Fruit fly (Drosophila melanogaster) whole organism, embryonic: ENCODE measurements around the gene MED15.
A peak's percentile ranks its signal among the peaks of the same experiment; 100 is the strongest.

ENCODE experiments used
- Ada2b ChIP-seq: fragments of 200-800 bp; sonication (Bioruptor generic); IDR thresholded peaks from 2 replicates; pipeline ENCODE4 v1.3.6; 2022; ENCODE audit warnings: missing biosample characterization, missing genetic modification characterization
- B-H2 ChIP-seq: fragments of 200-800 bp; sonication (Bioruptor generic); optimal IDR thresholded peaks from 2 replicates; lab custom pipeline; 2018; ENCODE audit warnings: missing biosample characterization, mild to moderate bottlenecking, missing genetic modification characterization
- CG1024 ChIP-seq: fragments of 200-800 bp; sonication (Bioruptor generic); IDR thresholded peaks from 2 replicates; pipeline ENCODE4 v1.3.6; 2022; ENCODE audit warnings: missing biosample characterization, missing genetic modification characterization
- CG14860 ChIP-seq: fragments of 200-800 bp; sonication (Bioruptor generic); IDR thresholded peaks from 3 replicates; pipeline ENCODE4 v1.3.6; 2022; ENCODE audit warnings: missing biosample characterization, missing genetic modification characterization; ENCODE audit not compliant: partially characterized antibody
- CG15601 ChIP-seq: fragments of 200-800 bp; sonication (Bioruptor generic); optimal IDR thresholded peaks from 3 replicates; lab custom pipeline; 2019; ENCODE audit warnings: missing biosample characterization, mild to moderate bottlenecking, missing genetic modification characterization, moderate library complexity
- CG17829 ChIP-seq: fragments of 200-800 bp; optimal IDR thresholded peaks from 2 replicates; lab custom pipeline; 2019; ENCODE audit warnings: missing biosample characterization, mild to moderate bottlenecking, missing genetic modification characterization, moderate library complexity
- CG17912 ChIP-seq: fragments of 200-800 bp; sonication (Bioruptor generic); optimal IDR thresholded peaks from 2 replicates; lab custom pipeline; 2018; ENCODE audit warnings: missing biosample characterization, mild to moderate bottlenecking, missing genetic modification characterization
- CG30403 ChIP-seq: fragments of 200-800 bp; sonication (Bioruptor generic); optimal IDR thresholded peaks from 3 replicates; lab custom pipeline; 2016; ENCODE audit warnings: missing biosample characterization, missing genetic modification characterization
- CG5245 ChIP-seq: fragments of 200-800 bp; sonication (Bioruptor generic); optimal IDR thresholded peaks from 3 replicates; lab custom pipeline; 2016; ENCODE audit warnings: missing biosample characterization, missing genetic modification characterization
- CG6854 ChIP-seq: fragments of 200-800 bp; sonication (Bioruptor generic); optimal IDR thresholded peaks from 3 replicates; lab custom pipeline; 2017; ENCODE audit warnings: missing biosample characterization, mild to moderate bottlenecking, missing genetic modification characterization
- CG8281 ChIP-seq: fragments of 200-800 bp; sonication (Bioruptor generic); optimal IDR thresholded peaks from 2 replicates; lab custom pipeline; 2018; ENCODE audit warnings: missing biosample characterization, mild to moderate bottlenecking, missing genetic modification characterization, moderate library complexity
- CG8924 ChIP-seq: fragments of 200-800 bp; optimal IDR thresholded peaks from 3 replicates; lab custom pipeline; 2019; ENCODE audit warnings: missing biosample characterization, mild to moderate bottlenecking, missing genetic modification characterization, moderate library complexity
- D19B ChIP-seq: fragments of 200-800 bp; sonication (Bioruptor generic); optimal IDR thresholded peaks from 2 replicates; lab custom pipeline; 2017; ENCODE audit warnings: missing biosample characterization, mild to moderate bottlenecking, missing genetic modification characterization
- E2f1 ChIP-seq: fragments of 200-800 bp; sonication (Bioruptor generic); IDR thresholded peaks from 2 replicates; pipeline ENCODE4 v1.3.6; 2022; ENCODE audit warnings: missing biosample characterization, missing genetic modification characterization
- Hr3 ChIP-seq: fragments of 200-800 bp; sonication (Bioruptor generic); optimal IDR thresholded peaks from 3 replicates; lab custom pipeline; 2016; ENCODE audit warnings: missing biosample characterization, missing genetic modification characterization
- Lim3 ChIP-seq: fragments of 200-800 bp; sonication (Bioruptor generic); IDR thresholded peaks from 2 replicates; pipeline ENCODE4 v1.3.6; 2022; ENCODE audit warnings: missing biosample characterization, missing genetic modification characterization
- Nf-YA ChIP-seq: fragments of 200-800 bp; sonication (Bioruptor generic); IDR thresholded peaks from 2 replicates; pipeline ENCODE4 v1.3.6; 2022; ENCODE audit warnings: missing biosample characterization, missing genetic modification characterization
- Oli ChIP-seq: fragments of 200-800 bp; sonication (Bioruptor generic); optimal IDR thresholded peaks from 2 replicates; lab custom pipeline; 2018; ENCODE audit warnings: missing biosample characterization, mild to moderate bottlenecking, missing genetic modification characterization, moderate library complexity
- PHDP ChIP-seq: fragments of 200-800 bp; sonication (Bioruptor generic); optimal IDR thresholded peaks from 3 replicates; lab custom pipeline; 2018; ENCODE audit warnings: missing biosample characterization, mild to moderate bottlenecking, missing genetic modification characterization, moderate library complexity
- Pdp1 ChIP-seq, 2 experiments: fragments of 200-800 bp; sonication (Bioruptor generic); optimal IDR thresholded peaks; 3 replicates each; lab custom pipeline; 2016; ENCODE audit warnings: missing biosample characterization in 2 of 2, missing genetic modification characterization in 2 of 2, mild to moderate bottlenecking in 1 of 2, moderate library complexity in 1 of 2
- Stat92E ChIP-seq, 3 experiments: fragments of >200 bp in 2 of 3; fragments of 200-800 bp in 1 of 3; sonication (Bioruptor generic) in 1 of 3; optimal IDR thresholded peaks; 2 replicates each; lab custom pipeline; 2017 to 2019; ENCODE audit warnings: missing biosample characterization in 3 of 3, missing genetic modification characterization in 3 of 3, mild to moderate bottlenecking in 1 of 3, moderate library complexity in 1 of 3
- Xbp1 ChIP-seq: fragments of 200-800 bp; sonication (Bioruptor generic); optimal IDR thresholded peaks from 3 replicates; lab custom pipeline; 2016; ENCODE audit warnings: missing biosample characterization, mild to moderate bottlenecking, missing genetic modification characterization
- ab ChIP-seq: fragments of 200-800 bp; sonication (Bioruptor generic); optimal IDR thresholded peaks from 2 replicates; lab custom pipeline; 2016; ENCODE audit warnings: missing biosample characterization, missing genetic modification characterization
- ap ChIP-seq: fragments of 200-800 bp; sonication (Bioruptor generic); IDR thresholded peaks from 2 replicates; pipeline ENCODE4 v1.3.6; 2022; ENCODE audit warnings: missing biosample characterization, missing genetic modification characterization
- bowl ChIP-seq: fragments of 200-800 bp; sonication (Bioruptor generic); IDR thresholded peaks from 2 replicates; pipeline ENCODE4 v1.3.6; 2022; ENCODE audit warnings: missing biosample characterization, missing genetic modification characterization
- caup ChIP-seq: fragments of 200-800 bp; sonication (Bioruptor generic); optimal IDR thresholded peaks from 3 replicates; lab custom pipeline; 2017; ENCODE audit warnings: missing biosample characterization, mild to moderate bottlenecking, missing genetic modification characterization, moderate library complexity; ENCODE audit not compliant: severe bottlenecking
- cg ChIP-seq: fragments of 200-800 bp; sonication (Bioruptor generic); optimal IDR thresholded peaks from 3 replicates; lab custom pipeline; 2019; ENCODE audit warnings: missing biosample characterization, mild to moderate bottlenecking, missing genetic modification characterization, moderate library complexity
- chif ChIP-seq, 2 experiments: fragments of 200-800 bp; sonication (Bioruptor generic); optimal IDR thresholded peaks; 3 replicates each; lab custom pipeline; 2016; ENCODE audit warnings: missing biosample characterization in 2 of 2, missing genetic modification characterization in 2 of 2
- crc ChIP-seq: fragments of 200-800 bp; sonication (Bioruptor generic); optimal IDR thresholded peaks from 2 replicates; lab custom pipeline; 2016; ENCODE audit warnings: missing biosample characterization, missing genetic modification characterization
- crp ChIP-seq, 2 experiments: fragments of 200-800 bp; sonication (Bioruptor generic); optimal IDR thresholded peaks; 2 replicates in 1 of 2; 3 replicates in 1 of 2; lab custom pipeline; 2017; ENCODE audit warnings: missing biosample characterization in 2 of 2, missing genetic modification characterization in 2 of 2, mild to moderate bottlenecking in 1 of 2, moderate library complexity in 1 of 2
- cwo ChIP-seq: fragments of 200-800 bp; sonication (Bioruptor generic); optimal IDR thresholded peaks from 3 replicates; lab custom pipeline; 2017; ENCODE audit warnings: missing biosample characterization, missing genetic modification characterization, mild to moderate bottlenecking, moderate library complexity, missing genetic modification reagents
- ftz-f1 ChIP-seq: fragments of 200-800 bp; sonication (Bioruptor generic); optimal IDR thresholded peaks from 2 replicates; lab custom pipeline; 2016; ENCODE audit warnings: missing biosample characterization, missing genetic modification characterization
- gem ChIP-seq: fragments of 200-800 bp; sonication (Bioruptor generic); optimal IDR thresholded peaks from 2 replicates; lab custom pipeline; 2019; ENCODE audit warnings: missing biosample characterization, mild to moderate bottlenecking, missing genetic modification characterization, moderate library complexity
- lilli ChIP-seq: fragments of 200-800 bp; sonication (Bioruptor generic); optimal IDR thresholded peaks from 3 replicates; lab custom pipeline; 2016; ENCODE audit warnings: missing biosample characterization, missing genetic modification characterization
- lov ChIP-seq, 2 experiments: fragments of 200-800 bp in 1 of 2; fragments of >200 bp in 1 of 2; sonication (Bioruptor generic) in 1 of 2; IDR thresholded peaks in 1 of 2; optimal IDR thresholded peaks in 1 of 2; 2 replicates in 1 of 2; 3 replicates in 1 of 2; pipeline versions ENCODE4 v1.3.6 to Lab custom; 2017 to 2022; ENCODE audit warnings: missing biosample characterization in 1 of 2, missing genetic modification characterization in 1 of 2
- nau ChIP-seq: fragments of 200-800 bp; sonication (Bioruptor generic); optimal IDR thresholded peaks from 3 replicates; lab custom pipeline; 2017; ENCODE audit warnings: missing biosample characterization, mild to moderate bottlenecking, missing genetic modification characterization, missing genetic modification reagents
- pfk ChIP-seq: fragments of 200-800 bp; sonication (Bioruptor generic); optimal IDR thresholded peaks from 2 replicates; lab custom pipeline; 2018; ENCODE audit warnings: missing biosample characterization, mild to moderate bottlenecking, missing genetic modification characterization, moderate library complexity
- psq ChIP-seq: fragments of 200-800 bp; sonication (Bioruptor generic); optimal IDR thresholded peaks from 2 replicates; lab custom pipeline; 2017; ENCODE audit warnings: missing biosample characterization, missing genetic modification characterization
- ranshi ChIP-seq: fragments of 200-800 bp; sonication (Bioruptor generic); IDR thresholded peaks from 2 replicates; pipeline ENCODE4 v1.3.6; 2022; ENCODE audit warnings: missing biosample characterization, missing genetic modification characterization
- sqz ChIP-seq: fragments of 200-800 bp; sonication (Bioruptor generic); optimal IDR thresholded peaks from 3 replicates; lab custom pipeline; 2018; ENCODE audit warnings: missing biosample characterization, mild to moderate bottlenecking, missing genetic modification characterization
- stwl ChIP-seq: fragments of 200-800 bp; sonication (Bioruptor generic); optimal IDR thresholded peaks from 3 replicates; lab custom pipeline; 2018; ENCODE audit warnings: missing biosample characterization, mild to moderate bottlenecking, missing genetic modification characterization, moderate library complexity
- tll ChIP-seq, 2 experiments: fragments of 200-800 bp in 1 of 2; fragments of >200 bp in 1 of 2; sonication (Bioruptor generic) in 1 of 2; optimal IDR thresholded peaks; 2 replicates each; lab custom pipeline; 2017 to 2019; ENCODE audit warnings: missing biosample characterization in 2 of 2, missing genetic modification characterization in 2 of 2, mild to moderate bottlenecking in 1 of 2, moderate library complexity in 1 of 2
- twi ChIP-seq: fragments of 200-800 bp; optimal IDR thresholded peaks from 2 replicates; lab custom pipeline; 2019; ENCODE audit warnings: missing biosample characterization, mild to moderate bottlenecking, missing genetic modification characterization, moderate library complexity
- unpg ChIP-seq: fragments of 200-800 bp; sonication (Bioruptor generic); optimal IDR thresholded peaks from 3 replicates; lab custom pipeline; 2018; ENCODE audit warnings: missing biosample characterization, mild to moderate bottlenecking, missing genetic modification characterization, moderate library complexity
- wek ChIP-seq: fragments of 200-800 bp; sonication (Bioruptor generic); optimal IDR thresholded peaks from 3 replicates; lab custom pipeline; 2018; ENCODE audit warnings: missing biosample characterization, mild to moderate bottlenecking, missing genetic modification characterization, moderate library complexity
- zfh1 ChIP-seq: fragments of 200-800 bp; sonication (Bioruptor generic); IDR thresholded peaks from 3 replicates; pipeline ENCODE4 v1.3.6; 2022; ENCODE audit warnings: missing biosample characterization, missing genetic modification characterization

Gene MED15

dm6 chr2L:483347-484280, 10.8 kb downstream of the MED15 start (continued):
- no peak for TF ChIP-seq PHDP (tag; lab: Kevin White, UChicago)
- TF ChIP-seq Ada2b (GFP tag; lab: Robert Waterston, UW) = no peak
- no peak for TF ChIP-seq unpg
- no peak for TF ChIP-seq Pdp1 (GFP tag; optimal IDR thresholded peaks at IDR 0.05; lab: Kevin White, UChicago)
- TF ChIP-seq Xbp1 (GFP tag; lab: Kevin White, UChicago) = no peak
- no peak for TF ChIP-seq Oli (tag; lab: Kevin White, UChicago)
- no peak for TF ChIP-seq tll (GFP tag; optimal IDR thresholded peaks at IDR 0.05; lab: Kevin White, UChicago)
- no peak for TF ChIP-seq CG8924
- TF ChIP-seq CG1024 (GFP tag; lab: Robert Waterston, UW) = no peak
- no peak for TF ChIP-seq ap (GFP tag; lab: Robert Waterston, UW)
- no peak for TF ChIP-seq D19B
- TF ChIP-seq bowl (GFP tag; lab: Robert Waterston, UW) = no peak
- no peak for TF ChIP-seq CG8281 (tag; lab: Kevin White, UChicago)
- peak; percentile 10 for TF ChIP-seq gem
- TF ChIP-seq ftz-f1 (GFP tag; lab: Kevin White, UChicago) = peak; percentile 93
- TF ChIP-seq stwl (tag; lab: Kevin White, UChicago) = no peak
- peak; percentile 90 for TF ChIP-seq pfk (GFP tag; lab: Kevin White, UChicago)
- TF ChIP-seq crp (GFP tag; optimal IDR thresholded peaks at IDR 0.05; lab: Kevin White, UChicago) = no peak
- TF ChIP-seq wek (GFP tag; lab: Kevin White, UChicago) = no peak
- TF ChIP-seq E2f1 = no peak
- no peak for TF ChIP-seq CG5245 (GFP tag; lab: Kevin White, UChicago)
- TF ChIP-seq CG30403 = peak; percentile 2

DNA sequence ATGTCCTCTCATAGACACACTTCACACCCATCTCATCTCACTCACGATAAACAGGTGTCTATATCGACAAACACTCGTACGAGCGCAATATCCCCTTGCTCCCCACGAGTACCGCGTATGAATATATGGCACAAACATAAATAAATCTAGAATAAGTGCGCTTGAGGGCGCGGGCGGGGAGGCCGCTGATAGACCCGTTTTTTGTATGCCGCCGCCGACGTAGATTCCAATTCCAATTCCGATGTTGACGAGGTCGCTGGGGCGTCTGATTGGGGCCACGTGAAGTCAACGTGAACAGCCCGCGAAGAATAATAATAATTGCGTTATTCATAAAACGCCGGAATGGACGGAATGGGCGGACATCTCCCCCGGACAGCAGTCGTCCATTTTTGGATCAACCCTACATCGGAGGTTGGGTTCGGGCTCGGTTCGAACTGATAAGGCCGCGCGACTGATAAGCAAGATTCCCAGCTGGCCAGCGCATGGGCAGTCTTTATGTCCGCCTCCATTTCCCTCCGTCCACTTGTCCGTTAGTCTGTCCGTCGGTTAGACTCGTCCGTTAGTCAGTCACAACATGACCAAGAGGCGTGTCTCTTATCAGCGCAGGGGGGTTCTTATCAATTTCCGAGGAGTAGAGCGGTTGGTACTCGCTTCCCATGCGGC, 11.6 kb downstream of the MED15 start:
- peak; percentile 13 for TF ChIP-seq Hr3 (GFP tag; lab: Kevin White, UChicago)
- peak; percentile 35 for TF ChIP-seq CG17912 (GFP tag; lab: Kevin White, UChicago)
- peak; percentile 97 for TF ChIP-seq cwo
- peak; percentile 12 for TF ChIP-seq lilli (GFP tag; lab: Kevin White, UChicago)
- TF ChIP-seq caup (GFP tag; lab: Kevin White, UChicago) = peak; percentile 69
- no peak for TF ChIP-seq ranshi (GFP tag; lab: Robert Waterston, UW)
- no peak for TF ChIP-seq lov (optimal IDR thresholded peaks at IDR 0.05; lab: Kevin White, UChicago)
- no peak for TF ChIP-seq lov (GFP tag; IDR thresholded peaks at IDR 0.05; lab: Robert Waterston, UW)
- TF ChIP-seq CG15601 (tag; lab: Kevin White, UChicago) = no peak
- TF ChIP-seq nau (GFP tag; lab: Kevin White, UChicago) = peak; percentile 73
- peak; percentile 26 for TF ChIP-seq cg (GFP tag; lab: Kevin White, UChicago)
- 0 out of 3 replicates have a peak, but pooled peaks have one; percentile 30 for TF ChIP-seq zfh1 (GFP tag; lab: Robert Waterston, UW)
- TF ChIP-seq Lim3 = 0 out of 2 replicates have a peak, but pooled peaks have one; percentile 19
- TF ChIP-seq psq = no peak
- TF ChIP-seq Nf-YA (GFP tag; lab: Robert Waterston, UW) = 0 out of 2 replicates have a peak, but pooled peaks have one; percentile 29
- TF ChIP-seq Stat92E (GFP tag; optimal IDR thresholded peaks at IDR 0.05; lab: Kevin White, UChicago) = no peak
- no peak for TF ChIP-seq CG14860 (GFP tag; lab: Robert Waterston, UW)
- TF ChIP-seq sqz (GFP tag; lab: Kevin White, UChicago) = peak; percentile 80
- no peak for TF ChIP-seq CG17829 (tag; lab: Kevin White, UChicago)
- TF ChIP-seq chif (GFP tag; optimal IDR thresholded peaks at IDR 0.05; lab: Kevin White, UChicago) = no peak
- no peak for TF ChIP-seq crc (GFP tag; lab: Kevin White, UChicago)
- TF ChIP-seq B-H2 (GFP tag; lab: Kevin White, UChicago) = peak; percentile 58
- peak; percentile 19 for TF ChIP-seq CG6854
- TF ChIP-seq twi (tag; lab: Kevin White, UChicago) = peak; percentile 56
- TF ChIP-seq ab = no peak
